Worm (Caenorhabditis elegans) whole organism, L4 larva: ENCODE data around the gene mec-18.
A peak's percentile ranks its signal among the peaks of the same experiment; 100 is the strongest.

Experiments
- daf-8 ChIP-seq: fragments of 200-800 bp; sonication (Bioruptor generic); IDR thresholded peaks from 2 replicates; pipeline ENCODE4 v1.3.6; 2022; ENCODE audit warnings: missing genetic modification characterization, missing compliant biosample characterization
- dpl-1 ChIP-seq: fragments of 150-350 bp; optimal IDR thresholded peaks from 2 replicates; lab custom pipeline; 2014; ENCODE audit warnings: missing biosample characterization, missing genetic modification reagents, missing genetic modification characterization
- dve-1 ChIP-seq: sonication (generic microtip); optimal IDR thresholded peaks from 2 replicates; lab custom pipeline; 2017; ENCODE audit warnings: antibody characterized with exemption, mild to moderate bottlenecking, missing genetic modification characterization, missing compliant biosample characterization; ENCODE audit not compliant: insufficient read depth
- gei-8 ChIP-seq: fragments of 200-800 bp; sonication (Bioruptor generic); optimal IDR thresholded peaks from 2 replicates; lab custom pipeline; 2018; ENCODE audit warnings: mild to moderate bottlenecking, missing genetic modification characterization, missing compliant biosample characterization
- mdl-1 ChIP-seq, 2 experiments: fragments of 150-350 bp in 1 of 2; sonication (generic microtip) in 1 of 2; optimal IDR thresholded peaks; 2 replicates each; lab custom pipeline; 2014 to 2017; ENCODE audit warnings: missing biosample characterization in 2 of 2, missing genetic modification characterization in 2 of 2
- mep-1 ChIP-seq: fragments of 150-350 bp; sonication (generic microtip); optimal IDR thresholded peaks from 3 replicates; lab custom pipeline; 2014; ENCODE audit warnings: missing biosample characterization, missing genetic modification characterization
- nhr-11 ChIP-seq: fragments of 150-350 bp; optimal IDR thresholded peaks from 2 replicates; lab custom pipeline; 2014; ENCODE audit warnings: missing biosample characterization, missing genetic modification characterization
- sdz-12 ChIP-seq: fragments of 200-800 bp; sonication (Bioruptor generic); optimal IDR thresholded peaks from 2 replicates; lab custom pipeline; 2018; ENCODE audit warnings: mild to moderate bottlenecking, missing genetic modification characterization, missing compliant biosample characterization
- unc-62 ChIP-seq, 3 experiments: fragments of 150-350 bp in 1 of 3; sonication (generic microtip); optimal IDR thresholded peaks in 2 of 3; peaks in 1 of 3; 1 replicate in 1 of 3; 2 replicates in 2 of 3; lab custom pipeline; 2014 to 2017; ENCODE audit warnings: missing biosample characterization in 3 of 3, missing genetic modification characterization in 3 of 3, missing genetic modification reagents in 3 of 3, missing genotype in 1 of 3

ce11 chrX:4303200-4303599 lies 29.2 kb upstream of the mec-18 start:
- no peak for TF ChIP-seq gei-8 (GFP tag; lab: Kevin White, UChicago)
- no peak for TF ChIP-seq nhr-11
- TF ChIP-seq dve-1 (tag; lab: Kevin White, UChicago): no peak
- no peak for TF ChIP-seq daf-8 (GFP tag; lab: Robert Waterston, UW)
- no peak for TF ChIP-seq sdz-12 (GFP tag; lab: Kevin White, UChicago)
- no peak for TF ChIP-seq mdl-1 (tag; optimal IDR thresholded peaks at IDR 0.05; lab: Kevin White, UChicago)
- no peak for TF ChIP-seq mep-1 (tag; lab: Kevin White, UChicago)
- peak in 1 of 2 experiments; percentile 91 for TF ChIP-seq unc-62 (GFP tag; optimal IDR thresholded peaks at IDR 0.05 in 1 of 2; lab: Kevin White, UChicago)
- TF ChIP-seq unc-62 (tag; optimal IDR thresholded peaks at IDR 0.05; lab: Kevin White, UChicago): no peak
- TF ChIP-seq dpl-1 (GFP tag; lab: Kevin White, UChicago): no peak
